Fruit fly (Drosophila melanogaster): ENCODE measurements around the gene frj.
A peak's percentile ranks its signal among the peaks of the same experiment; 100 is the strongest.

frj gene

dm6 chr2L:6411953-6412352 is 43.9 kb upstream of the frj start, which contains the start of gene CG13982:
Gene CG13982, plus strand, starts transcription at chr2L:6412315.
- TF ChIP-seq Mio (GFP tag; optimal IDR thresholded peaks at IDR 0.05) (no peak), fru (GFP tag; optimal IDR thresholded peaks at IDR 0.05) (no peak)

dm6 chr2L:6421495-6421894 is 34.4 kb upstream of the frj start:
- TF ChIP-seq OdsH (GFP tag; optimal IDR thresholded peaks at IDR 0.05) (no peak), CrebA (GFP tag; optimal IDR thresholded peaks at IDR 0.05; ENCODE audit: borderline replicate concordance) (no peak), GATAd (GFP tag; optimal IDR thresholded peaks at IDR 0.05) (no peak), N (GFP tag; optimal IDR thresholded peaks at IDR 0.05) (no peak), lola (GFP tag; optimal IDR thresholded peaks at IDR 0.05) (no peak)

dm6 chr2L:6422488-6422887 is 33.4 kb upstream of the frj start:
- TF ChIP-seq foxo (GFP tag; optimal IDR thresholded peaks at IDR 0.05) (no peak), dsf (GFP tag; optimal IDR thresholded peaks at IDR 0.05; ENCODE audit: borderline replicate concordance) (no peak), Sp1 (GFP tag; optimal IDR thresholded peaks at IDR 0.05) (no peak), usp (GFP tag; optimal IDR thresholded peaks at IDR 0.05) (no peak), N (GFP tag; optimal IDR thresholded peaks at IDR 0.05) (no peak), CG9705 (GFP tag; optimal IDR thresholded peaks at IDR 0.05) (no peak), Hnf4 (GFP tag; optimal IDR thresholded peaks at IDR 0.05) (no peak), brk (GFP tag; optimal IDR thresholded peaks at IDR 0.05) (no peak), br (GFP tag; optimal IDR thresholded peaks at IDR 0.05) (no peak), Myc (optimal IDR thresholded peaks at IDR 0.05) (no peak), fru (GFP tag; optimal IDR thresholded peaks at IDR 0.05) (no peak), CrebA (GFP tag; optimal IDR thresholded peaks at IDR 0.05; ENCODE audit: borderline replicate concordance) (no peak)

DNA sequence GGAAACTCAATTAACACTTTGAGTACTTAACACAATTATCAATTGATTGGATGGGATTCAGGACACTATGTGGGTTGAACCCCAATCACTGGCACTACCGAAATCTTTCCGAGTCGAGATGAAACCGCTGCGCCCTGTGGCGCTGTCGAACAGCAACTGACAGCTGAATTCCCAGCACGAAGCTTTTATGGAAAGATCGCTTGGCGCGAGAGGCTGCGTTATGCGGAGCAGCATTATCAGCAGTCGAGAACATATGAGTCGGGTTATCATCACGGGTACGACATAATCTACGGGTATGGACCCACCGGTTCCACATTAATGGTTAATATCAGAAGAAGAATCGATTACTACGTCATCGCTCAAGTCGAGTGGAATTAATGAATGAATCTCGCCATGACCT is 32.7 kb upstream of the frj start, which contains the start of gene Tig:
Gene Tig (minus strand): TSS at position 163 of the 400 bp plus-strand sequence.
- no peak for TF ChIP-seq Vsx2 (GFP tag; optimal IDR thresholded peaks at IDR 0.05; ENCODE audit: partially characterized antibody)
- TF ChIP-seq Rel (GFP tag; optimal IDR thresholded peaks at IDR 0.05), result no peak
- peak; percentile 40 for TF ChIP-seq Rel (tag; optimal IDR thresholded peaks at IDR 0.05)
- TF ChIP-seq CG32264 (GFP tag; optimal IDR thresholded peaks at IDR 0.05), result no peak

- TF ChIP-seq Myc (optimal IDR thresholded peaks at IDR 0.05), result peak; percentile 41
- TF ChIP-seq OdsH (GFP tag; optimal IDR thresholded peaks at IDR 0.05), result peak; percentile 4
- no peak for TF ChIP-seq psq (GFP tag; optimal IDR thresholded peaks at IDR 0.05)
- TF ChIP-seq lola (GFP tag; optimal IDR thresholded peaks at IDR 0.05), result no peak
Observed at dm6 chr2L:6424198-6424597, 31.7 kb upstream of the frj start, which contains the start of gene Fic. Gene Fic, plus strand, starts transcription at chr2L:6424336.

dm6 chr2L:6426329-6426728 is 29.5 kb upstream of the frj start:
- peak; percentile 63 for TF ChIP-seq h (GFP tag; optimal IDR thresholded peaks at IDR 0.05)
- no peak for TF ChIP-seq rgr (GFP tag; optimal IDR thresholded peaks at IDR 0.05)

dm6 chr2L:6447581-6448333 is 8.1 kb upstream of the frj start:
- TF ChIP-seq brk (GFP tag; optimal IDR thresholded peaks at IDR 0.05) (no peak), Myc (optimal IDR thresholded peaks at IDR 0.05) (no peak), dmrt93B (GFP tag; optimal IDR thresholded peaks at IDR 0.05) (no peak), dsf (GFP tag; optimal IDR thresholded peaks at IDR 0.05; ENCODE audit: borderline replicate concordance) (no peak), Sp1 (GFP tag; optimal IDR thresholded peaks at IDR 0.05) (no peak), jim (GFP tag; optimal IDR thresholded peaks at IDR 0.05) (no peak), Hr78 (GFP tag; optimal IDR thresholded peaks at IDR 0.05) (no peak), CrebA (GFP tag; optimal IDR thresholded peaks at IDR 0.05; ENCODE audit: borderline replicate concordance) (no peak), GATAd (GFP tag; optimal IDR thresholded peaks at IDR 0.05) (no peak), pan (optimal IDR thresholded peaks at IDR 0.05) (no peak), rgr (GFP tag; optimal IDR thresholded peaks at IDR 0.05) (peak; percentile 16), Hr83 (GFP tag; optimal IDR thresholded peaks at IDR 0.05; ENCODE audit: poor library complexity, severe bottlenecking) (peak; percentile 58), Abd-B (GFP tag; optimal IDR thresholded peaks at IDR 0.05) (no peak), Dif (GFP tag; optimal IDR thresholded peaks at IDR 0.05; ENCODE audit: partially characterized antibody) (peak; percentile 10)
